Fruit fly (Drosophila melanogaster) whole organism, embryonic: ENCODE data around the gene CG32192.

Source experiments
- Bgb ChIP-seq: fragments of 200-800 bp; sonication (Bioruptor generic); IDR thresholded peaks from 2 replicates; pipeline ENCODE4 v1.3.6; 2022; ENCODE audit warnings: missing biosample characterization, missing genetic modification characterization; ENCODE audit not compliant: partially characterized antibody
- CG10267 ChIP-seq: fragments of 200-800 bp; sonication (Bioruptor generic); optimal IDR thresholded peaks from 2 replicates; lab custom pipeline; 2018; ENCODE audit warnings: missing biosample characterization, mild to moderate bottlenecking, missing genetic modification characterization, moderate library complexity
- CG10543 ChIP-seq: fragments of 200-800 bp; sonication (Bioruptor generic); optimal IDR thresholded peaks from 3 replicates; lab custom pipeline; 2017; ENCODE audit warnings: missing biosample characterization, mild to moderate bottlenecking, missing genetic modification characterization, moderate library complexity
- CG10654 ChIP-seq: fragments of 200-800 bp; sonication (Bioruptor generic); optimal IDR thresholded peaks from 2 replicates; lab custom pipeline; 2016; ENCODE audit warnings: missing biosample characterization, missing genetic modification characterization
- CG11560 ChIP-seq: fragments of 200-800 bp; sonication (Bioruptor generic); IDR thresholded peaks from 3 replicates; pipeline ENCODE4 v1.3.6; 2022; ENCODE audit warnings: missing biosample characterization, missing genetic modification characterization
- CG12071 ChIP-seq: fragments of 200-800 bp; sonication (Bioruptor generic); optimal IDR thresholded peaks from 3 replicates; lab custom pipeline; 2018; ENCODE audit warnings: missing biosample characterization, mild to moderate bottlenecking, missing genetic modification characterization
- CG12942 ChIP-seq: fragments of 200-800 bp; sonication (Bioruptor generic); optimal IDR thresholded peaks from 3 replicates; lab custom pipeline; 2016; ENCODE audit warnings: missing biosample characterization, missing genetic modification characterization
- CG16813 ChIP-seq: fragments of 200-800 bp; sonication (Bioruptor generic); IDR thresholded peaks from 3 replicates; pipeline ENCODE4 v1.3.6; 2022; ENCODE audit warnings: missing biosample characterization, missing genetic modification characterization; ENCODE audit not compliant: partially characterized antibody
- CG17328 ChIP-seq: fragments of 200-800 bp; sonication (Bioruptor generic); IDR thresholded peaks from 2 replicates; pipeline ENCODE4 v1.3.6; 2022; ENCODE audit warnings: missing biosample characterization, missing genetic modification characterization
- CG18619 ChIP-seq: fragments of 200-800 bp; sonication (Bioruptor generic); optimal IDR thresholded peaks from 3 replicates; lab custom pipeline; 2017; ENCODE audit warnings: missing biosample characterization, mild to moderate bottlenecking, missing genetic modification characterization
- CG3065 ChIP-seq: fragments of 200-800 bp; sonication (Bioruptor generic); optimal IDR thresholded peaks from 2 replicates; lab custom pipeline; 2016; ENCODE audit warnings: missing biosample characterization, missing genetic modification characterization
- CG3281 ChIP-seq: fragments of 200-800 bp; sonication (Bioruptor generic); optimal IDR thresholded peaks from 3 replicates; lab custom pipeline; 2017; ENCODE audit warnings: missing biosample characterization, mild to moderate bottlenecking, missing genetic modification characterization
- CG34376 ChIP-seq: fragments of 200-800 bp; sonication (Bioruptor generic); optimal IDR thresholded peaks from 2 replicates; lab custom pipeline; 2018; ENCODE audit warnings: missing biosample characterization, mild to moderate bottlenecking, missing genetic modification characterization
- CG4820 ChIP-seq: fragments of 200-800 bp; sonication (Bioruptor generic); optimal IDR thresholded peaks from 3 replicates; lab custom pipeline; 2016; ENCODE audit warnings: missing biosample characterization, missing genetic modification characterization
- CG6791 ChIP-seq: fragments of 200-800 bp; sonication (Bioruptor generic); IDR thresholded peaks from 3 replicates; pipeline ENCODE4 v1.3.6; 2022; ENCODE audit warnings: missing biosample characterization, missing genetic modification characterization; ENCODE audit not compliant: partially characterized antibody
- CG7745 ChIP-seq: fragments of 200-800 bp; sonication (Bioruptor generic); optimal IDR thresholded peaks from 2 replicates; lab custom pipeline; 2018; ENCODE audit warnings: missing biosample characterization, mild to moderate bottlenecking, missing genetic modification characterization, moderate library complexity
- CG8281 ChIP-seq: fragments of 200-800 bp; sonication (Bioruptor generic); optimal IDR thresholded peaks from 2 replicates; lab custom pipeline; 2018; ENCODE audit warnings: missing biosample characterization, mild to moderate bottlenecking, missing genetic modification characterization, moderate library complexity
- CG9609 ChIP-seq: fragments of 200-800 bp; sonication (Bioruptor generic); optimal IDR thresholded peaks from 3 replicates; lab custom pipeline; 2016; ENCODE audit warnings: missing biosample characterization, missing genetic modification characterization
- Elba2 ChIP-seq: fragments of 200-800 bp; sonication (Bioruptor generic); optimal IDR thresholded peaks from 3 replicates; lab custom pipeline; 2016; ENCODE audit warnings: missing biosample characterization, missing genetic modification characterization
- Hmr ChIP-seq: fragments of 200-800 bp; sonication (Bioruptor generic); optimal IDR thresholded peaks from 3 replicates; lab custom pipeline; 2017; ENCODE audit warnings: mild to moderate bottlenecking, missing biosample characterization, missing genetic modification reagents, missing genetic modification characterization
- Mes4 ChIP-seq: fragments of 200-800 bp; sonication (Bioruptor generic); optimal IDR thresholded peaks from 2 replicates; lab custom pipeline; 2016; ENCODE audit warnings: missing biosample characterization, missing genetic modification characterization
- Poxn ChIP-seq: fragments of 200-800 bp; sonication (Bioruptor generic); IDR thresholded peaks from 2 replicates; pipeline ENCODE4 v1.3.6; 2022; ENCODE audit warnings: missing biosample characterization, missing genetic modification characterization
- Rx ChIP-seq: fragments of 200-800 bp; sonication (Bioruptor generic); IDR thresholded peaks from 2 replicates; pipeline ENCODE4 v1.3.6; 2022; ENCODE audit warnings: missing biosample characterization, missing genetic modification characterization
- Scr ChIP-seq: fragments of 200-800 bp; sonication (Bioruptor generic); IDR thresholded peaks from 2 replicates; pipeline ENCODE4 v1.3.6; 2022; ENCODE audit warnings: missing biosample characterization, missing genetic modification characterization; ENCODE audit not compliant: partially characterized antibody
- YL-1 ChIP-seq: fragments of 200-800 bp; sonication (Bioruptor generic); optimal IDR thresholded peaks from 3 replicates; lab custom pipeline; 2017; ENCODE audit warnings: missing biosample characterization, mild to moderate bottlenecking, missing genetic modification characterization
- abd-A ChIP-seq: fragments of 200-800 bp; sonication (Bioruptor generic); optimal IDR thresholded peaks from 3 replicates; lab custom pipeline; 2019; ENCODE audit warnings: missing biosample characterization, mild to moderate bottlenecking, missing genetic modification characterization, moderate library complexity
- az2 ChIP-seq: fragments of 200-800 bp; sonication (Bioruptor generic); optimal IDR thresholded peaks from 3 replicates; lab custom pipeline; 2016; ENCODE audit warnings: missing biosample characterization, missing genetic modification characterization
- bcd ChIP-seq: fragments of 200-800 bp; sonication (Bioruptor generic); optimal IDR thresholded peaks from 2 replicates; lab custom pipeline; 2017; ENCODE audit warnings: missing biosample characterization, mild to moderate bottlenecking, missing genetic modification characterization
- crol ChIP-seq: fragments of 200-800 bp; sonication (Bioruptor generic); IDR thresholded peaks from 2 replicates; pipeline ENCODE4 v1.3.6; 2022; ENCODE audit warnings: missing biosample characterization, missing genetic modification characterization
- cwo ChIP-seq: fragments of 200-800 bp; sonication (Bioruptor generic); optimal IDR thresholded peaks from 3 replicates; lab custom pipeline; 2017; ENCODE audit warnings: missing biosample characterization, missing genetic modification characterization, mild to moderate bottlenecking, moderate library complexity, missing genetic modification reagents
- dmrt11E ChIP-seq: fragments of 200-800 bp; sonication (Bioruptor generic); optimal IDR thresholded peaks from 3 replicates; lab custom pipeline; 2018; ENCODE audit warnings: missing biosample characterization, mild to moderate bottlenecking, missing genetic modification characterization, moderate library complexity
- dmrt99B ChIP-seq: fragments of 200-800 bp; sonication (Bioruptor generic); optimal IDR thresholded peaks from 2 replicates; lab custom pipeline; 2018; ENCODE audit warnings: missing biosample characterization, mild to moderate bottlenecking, missing genetic modification characterization, moderate library complexity
- dpn ChIP-seq, 2 experiments: fragments of 200-800 bp; sonication (Bioruptor generic); optimal IDR thresholded peaks; 3 replicates each; lab custom pipeline; 2016; ENCODE audit warnings: missing biosample characterization in 2 of 2, missing genetic modification characterization in 2 of 2
- hb ChIP-seq: fragments of 200-800 bp; sonication (Bioruptor generic); IDR thresholded peaks from 3 replicates; pipeline ENCODE4 v1.3.6; 2022; ENCODE audit warnings: missing biosample characterization, missing genetic modification characterization; ENCODE audit not compliant: partially characterized antibody
- insv ChIP-seq, 2 experiments: fragments of 200-800 bp; sonication (Bioruptor generic); optimal IDR thresholded peaks; 3 replicates each; lab custom pipeline; 2016 to 2018; ENCODE audit warnings: missing biosample characterization in 2 of 2, missing genetic modification characterization in 2 of 2
- kay ChIP-seq: fragments of 200-800 bp; sonication (Bioruptor generic); optimal IDR thresholded peaks from 2 replicates; lab custom pipeline; 2016; ENCODE audit warnings: missing biosample characterization, missing genetic modification characterization
- ken ChIP-seq: fragments of 200-800 bp; sonication (Bioruptor generic); IDR thresholded peaks from 3 replicates; pipeline ENCODE4 v1.3.6; 2022; ENCODE audit warnings: missing biosample characterization, missing genetic modification characterization
- lmd ChIP-seq: fragments of 200-800 bp; sonication (Bioruptor generic); IDR thresholded peaks from 2 replicates; pipeline ENCODE4 v1.3.6; 2022; ENCODE audit warnings: missing biosample characterization, missing genetic modification characterization
- maf-S ChIP-seq: fragments of 200-800 bp; sonication (Bioruptor generic); optimal IDR thresholded peaks from 2 replicates; lab custom pipeline; 2016; ENCODE audit warnings: missing biosample characterization, missing genetic modification characterization
- oc ChIP-seq: fragments of 200-800 bp; sonication (Bioruptor generic); optimal IDR thresholded peaks from 2 replicates; lab custom pipeline; 2018; ENCODE audit warnings: missing biosample characterization, mild to moderate bottlenecking, missing genetic modification characterization, moderate library complexity
- pfk ChIP-seq: fragments of 200-800 bp; sonication (Bioruptor generic); optimal IDR thresholded peaks from 2 replicates; lab custom pipeline; 2018; ENCODE audit warnings: missing biosample characterization, mild to moderate bottlenecking, missing genetic modification characterization, moderate library complexity
- schlank ChIP-seq: fragments of 200-800 bp; sonication (Bioruptor generic); optimal IDR thresholded peaks from 2 replicates; lab custom pipeline; 2018; ENCODE audit warnings: missing biosample characterization, mild to moderate bottlenecking, missing genetic modification characterization
- sim ChIP-seq: fragments of 200-800 bp; sonication (Bioruptor generic); IDR thresholded peaks from 2 replicates; pipeline ENCODE4 v1.3.6; 2022; ENCODE audit warnings: missing biosample characterization, missing genetic modification characterization
- slp2 ChIP-seq: fragments of 200-800 bp; sonication (Bioruptor generic); optimal IDR thresholded peaks from 2 replicates; lab custom pipeline; 2016; ENCODE audit warnings: missing biosample characterization, missing genetic modification characterization
- sqz ChIP-seq: fragments of 200-800 bp; sonication (Bioruptor generic); optimal IDR thresholded peaks from 3 replicates; lab custom pipeline; 2018; ENCODE audit warnings: missing biosample characterization, mild to moderate bottlenecking, missing genetic modification characterization
- trh ChIP-seq: fragments of 200-800 bp; sonication (Bioruptor generic); optimal IDR thresholded peaks from 2 replicates; lab custom pipeline; 2016; ENCODE audit warnings: missing biosample characterization, missing genetic modification characterization
- tup ChIP-seq: fragments of 200-800 bp; sonication (Bioruptor generic); optimal IDR thresholded peaks from 2 replicates; lab custom pipeline; 2016; ENCODE audit warnings: missing biosample characterization, mild to moderate bottlenecking, missing genetic modification characterization, moderate library complexity
- zfh2 ChIP-seq: fragments of 200-800 bp; sonication (Bioruptor generic); optimal IDR thresholded peaks from 2 replicates; lab custom pipeline; 2016; ENCODE audit warnings: missing biosample characterization, missing genetic modification characterization

CG32192 gene

DNA sequence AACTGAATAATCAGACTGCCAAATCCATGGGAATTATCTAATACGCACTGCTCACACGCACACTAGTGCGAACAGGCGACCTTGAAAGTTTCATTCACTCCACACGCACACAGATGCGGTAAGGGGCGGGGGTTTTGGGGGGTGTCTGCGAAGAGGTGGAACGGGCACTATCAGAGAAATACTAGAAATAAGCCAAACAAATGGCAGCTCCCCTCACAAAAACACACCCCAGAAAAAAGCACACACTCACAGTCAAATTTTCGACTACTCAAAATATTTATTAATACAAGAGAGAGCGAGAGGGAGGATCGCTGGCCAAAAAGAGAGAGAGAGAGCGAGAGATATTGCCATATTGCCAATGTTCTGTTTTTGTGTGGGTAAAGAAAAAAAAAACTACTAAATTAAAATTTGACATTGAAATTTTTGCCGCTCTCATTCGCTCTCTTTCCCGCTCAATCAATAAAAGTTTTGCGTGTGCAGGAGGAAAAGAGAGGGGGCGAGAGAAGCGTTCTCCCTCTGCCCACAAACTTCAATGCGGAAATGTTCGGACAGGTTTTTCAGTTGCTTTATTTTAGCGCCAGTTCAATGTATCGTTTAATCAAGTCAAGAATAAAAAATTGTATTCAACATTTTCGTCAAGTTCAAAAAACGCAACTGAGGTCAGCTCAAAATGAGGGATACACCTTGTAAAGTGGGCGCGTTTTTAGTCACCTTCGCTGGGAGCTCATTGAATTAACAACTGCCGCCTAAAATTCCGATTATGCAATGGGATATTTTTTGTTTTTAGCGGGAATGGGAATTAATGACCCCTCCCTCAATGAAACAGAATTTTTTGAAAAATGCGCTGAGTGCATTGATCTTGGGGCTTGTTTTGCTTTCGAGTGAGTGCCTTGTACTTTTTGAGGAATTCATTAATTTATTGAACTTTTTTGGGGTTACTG is 44.6 kb upstream of the CG32192 start (continued):
- TF ChIP-seq sim (GFP tag; lab: Robert Waterston, UW) (no peak), az2 (GFP tag; lab: Kevin White, UChicago) (no peak), kay (GFP tag; lab: Kevin White, UChicago) (peak; percentile 1), cwo (GFP tag; lab: Kevin White, UChicago) (peak; percentile 80), Scr (GFP tag; lab: Robert Waterston, UW) (no peak), dmrt11E (no peak), CG17328 (GFP tag; lab: Robert Waterston, UW) (no peak), pfk (GFP tag; lab: Kevin White, UChicago) (no peak), maf-S (GFP tag; lab: Kevin White, UChicago) (no peak), dmrt99B (no peak), CG11560 (tag; lab: Robert Waterston, UW) (no peak), hb (no peak), CG8281 (tag; lab: Kevin White, UChicago) (peak; percentile 78), tup (GFP tag; lab: Kevin White, UChicago) (no peak), CG3281 (GFP tag; lab: Kevin White, UChicago) (peak; percentile 25), Bgb (GFP tag; lab: Robert Waterston, UW) (peak; percentile 35; the same call in 1 of the 2 replicates), schlank (tag; lab: Kevin White, UChicago) (no peak), CG16813 (GFP tag; lab: Robert Waterston, UW) (no peak), CG10654 (GFP tag; lab: Kevin White, UChicago) (no peak), CG10543 (GFP tag; lab: Kevin White, UChicago) (peak; percentile 88), Elba2 (GFP tag; lab: Kevin White, UChicago) (no peak), dpn (GFP tag; optimal IDR thresholded peaks at IDR 0.05; lab: Kevin White, UChicago) (peak in 1 of 2 experiments; percentile 18), CG12071 (GFP tag; lab: Kevin White, UChicago) (no peak), CG9609 (GFP tag; lab: Kevin White, UChicago) (no peak), abd-A (tag; lab: Kevin White, UChicago) (peak; percentile 84), CG3065 (GFP tag; lab: Kevin White, UChicago) (no peak), CG18619 (GFP tag; lab: Kevin White, UChicago) (no peak), CG4820 (GFP tag; lab: Kevin White, UChicago) (no peak), crol (GFP tag; lab: Robert Waterston, UW) (peak; percentile 91), lmd (no peak), CG12942 (no peak), insv (GFP tag; optimal IDR thresholded peaks at IDR 0.05; lab: Kevin White, UChicago) (no peak), Mes4 (GFP tag; lab: Kevin White, UChicago) (no peak), CG7745 (no peak), CG10267 (tag; lab: Kevin White, UChicago) (no peak), oc (tag; lab: Kevin White, UChicago) (no peak), YL-1 (GFP tag; lab: Kevin White, UChicago) (no peak), slp2 (GFP tag; lab: Kevin White, UChicago) (no peak), CG34376 (peak; percentile 88), CG6791 (GFP tag; lab: Robert Waterston, UW) (0 out of 3 replicates have a peak, but pooled peaks have one; percentile 50), Rx (GFP tag; lab: Robert Waterston, UW) (no peak), bcd (no peak), ken (no peak), Poxn (no peak), trh (no peak), Hmr (GFP tag; lab: Kevin White, UChicago) (peak; percentile 43), zfh2 (GFP tag; lab: Kevin White, UChicago) (no peak), sqz (GFP tag; lab: Kevin White, UChicago) (peak; percentile 85)
